Fruit fly (Drosophila melanogaster) whole organism, embryonic: Measurements from ENCODE around the gene CG46459.
A peak's percentile ranks its signal among the peaks of the same experiment; 100 is the strongest.

Source experiments
- Aef1 ChIP-seq: fragments of 200-800 bp; sonication (Bioruptor generic); IDR thresholded peaks from 3 replicates; pipeline ENCODE4 v1.3.6; 2022; ENCODE audit warnings: missing biosample characterization, missing genetic modification characterization
- Antp ChIP-seq: fragments of 200-800 bp; sonication (Bioruptor generic); optimal IDR thresholded peaks from 3 replicates; lab custom pipeline; 2016; ENCODE audit warnings: missing biosample characterization, missing genetic modification characterization
- CG10147 ChIP-seq: fragments of 200-800 bp; sonication (Bioruptor generic); optimal IDR thresholded peaks from 2 replicates; lab custom pipeline; 2019; ENCODE audit warnings: missing biosample characterization, mild to moderate bottlenecking, missing genetic modification characterization, moderate library complexity
- CG12391 ChIP-seq: fragments of 200-800 bp; sonication (Bioruptor generic); optimal IDR thresholded peaks from 3 replicates; lab custom pipeline; 2018; ENCODE audit warnings: missing biosample characterization, mild to moderate bottlenecking, missing genetic modification characterization, moderate library complexity
- CG1602 ChIP-seq: fragments of 200-800 bp; sonication (Bioruptor generic); optimal IDR thresholded peaks from 3 replicates; lab custom pipeline; 2016; ENCODE audit warnings: missing biosample characterization, missing genetic modification characterization
- CG16815 ChIP-seq: fragments of 200-800 bp; sonication (Bioruptor generic); optimal IDR thresholded peaks from 3 replicates; lab custom pipeline; 2017; ENCODE audit warnings: missing biosample characterization, mild to moderate bottlenecking, missing genetic modification characterization
- CG30403 ChIP-seq: fragments of 200-800 bp; sonication (Bioruptor generic); optimal IDR thresholded peaks from 3 replicates; lab custom pipeline; 2016; ENCODE audit warnings: missing biosample characterization, missing genetic modification characterization
- CG30431 ChIP-seq: fragments of 200-800 bp; sonication (Bioruptor generic); optimal IDR thresholded peaks from 2 replicates; lab custom pipeline; 2017; ENCODE audit warnings: missing biosample characterization, missing genetic modification characterization
- CG3065 ChIP-seq: fragments of 200-800 bp; sonication (Bioruptor generic); optimal IDR thresholded peaks from 2 replicates; lab custom pipeline; 2016; ENCODE audit warnings: missing biosample characterization, missing genetic modification characterization
- CG3163 ChIP-seq: fragments of 200-800 bp; sonication (Bioruptor generic); optimal IDR thresholded peaks from 3 replicates; lab custom pipeline; 2016; ENCODE audit warnings: missing biosample characterization, missing genetic modification characterization
- CG34224 ChIP-seq: fragments of 200-800 bp; sonication (Bioruptor generic); IDR thresholded peaks from 3 replicates; pipeline ENCODE4 v1.3.6; 2022; ENCODE audit warnings: missing biosample characterization, missing genetic modification characterization; ENCODE audit not compliant: partially characterized antibody
- CG3726 ChIP-seq: fragments of 200-800 bp; sonication (Bioruptor generic); IDR thresholded peaks from 3 replicates; pipeline ENCODE4, ENCODE4 v1.3.6; 2022; ENCODE audit warnings: missing biosample characterization, missing genetic modification characterization
- CG4424 ChIP-seq: fragments of 200-800 bp; sonication (Bioruptor generic); optimal IDR thresholded peaks from 3 replicates; lab custom pipeline; 2016; ENCODE audit warnings: missing biosample characterization, missing genetic modification characterization
- CG6813 ChIP-seq: fragments of 200-800 bp; sonication (Bioruptor generic); optimal IDR thresholded peaks from 2 replicates; lab custom pipeline; 2017; ENCODE audit warnings: missing biosample characterization, missing genetic modification characterization, mild to moderate bottlenecking, moderate library complexity, missing genetic modification reagents
- CG7357 ChIP-seq: fragments of 200-800 bp; sonication (Bioruptor generic); IDR thresholded peaks from 3 replicates; pipeline ENCODE4 v1.3.6; 2022; ENCODE audit warnings: missing biosample characterization, missing genetic modification characterization
- CG7556 ChIP-seq: fragments of 200-800 bp; sonication (Bioruptor generic); optimal IDR thresholded peaks from 2 replicates; lab custom pipeline; 2017; ENCODE audit warnings: missing biosample characterization, mild to moderate bottlenecking, missing genetic modification characterization
- CG8281 ChIP-seq: fragments of 200-800 bp; sonication (Bioruptor generic); optimal IDR thresholded peaks from 2 replicates; lab custom pipeline; 2018; ENCODE audit warnings: missing biosample characterization, mild to moderate bottlenecking, missing genetic modification characterization, moderate library complexity
- CG8388 ChIP-seq: fragments of 200-800 bp; sonication (Bioruptor generic); optimal IDR thresholded peaks from 2 replicates; lab custom pipeline; 2019; ENCODE audit warnings: missing biosample characterization, mild to moderate bottlenecking, missing genetic modification characterization, moderate library complexity
- CG9876 ChIP-seq: fragments of 200-800 bp; sonication (Bioruptor generic); optimal IDR thresholded peaks from 2 replicates; lab custom pipeline; 2016; ENCODE audit warnings: missing biosample characterization, missing genetic modification characterization
- CHES-1-like ChIP-seq: fragments of 200-800 bp; sonication (Bioruptor generic); optimal IDR thresholded peaks from 2 replicates; lab custom pipeline; 2016; ENCODE audit warnings: missing biosample characterization, missing genetic modification characterization
- CoRest ChIP-seq: fragments of 200-800 bp; sonication (Bioruptor generic); optimal IDR thresholded peaks from 3 replicates; lab custom pipeline; 2018; ENCODE audit warnings: missing biosample characterization, mild to moderate bottlenecking, missing genetic modification characterization, moderate library complexity
- D19A ChIP-seq: fragments of 200-800 bp; optimal IDR thresholded peaks from 3 replicates; lab custom pipeline; 2019; ENCODE audit warnings: missing biosample characterization, mild to moderate bottlenecking, missing genetic modification characterization, moderate library complexity
- Drgx ChIP-seq: fragments of 200-800 bp; sonication (Bioruptor generic); IDR thresholded peaks from 2 replicates; pipeline ENCODE4 v1.3.6; 2022; ENCODE audit warnings: missing biosample characterization, missing genetic modification characterization
- ERR ChIP-seq: fragments of 200-800 bp; sonication (Bioruptor generic); optimal IDR thresholded peaks from 2 replicates; lab custom pipeline; 2016; ENCODE audit warnings: missing biosample characterization, missing genetic modification characterization
- Hr39 ChIP-seq: fragments of >200 bp; optimal IDR thresholded peaks from 2 replicates; lab custom pipeline; 2017
- Hr78 ChIP-seq, 2 experiments: fragments of 200-800 bp in 1 of 2; fragments of >200 bp in 1 of 2; sonication (Bioruptor generic) in 1 of 2; optimal IDR thresholded peaks; 2 replicates each; lab custom pipeline; 2017 to 2019; ENCODE audit warnings: missing biosample characterization in 2 of 2, missing genetic modification characterization in 2 of 2, mild to moderate bottlenecking in 1 of 2, moderate library complexity in 1 of 2
- MTF-1 ChIP-seq: fragments of 200-800 bp; sonication (Bioruptor generic); optimal IDR thresholded peaks from 2 replicates; lab custom pipeline; 2018; ENCODE audit warnings: missing biosample characterization, mild to moderate bottlenecking, missing genetic modification characterization, borderline replicate concordance
- Nf-YB ChIP-seq: fragments of 200-800 bp; sonication (Bioruptor generic); optimal IDR thresholded peaks from 3 replicates; lab custom pipeline; 2019; ENCODE audit warnings: missing biosample characterization, mild to moderate bottlenecking, missing genetic modification characterization, moderate library complexity
- Ravus ChIP-seq: fragments of 200-800 bp; sonication (Bioruptor generic); IDR thresholded peaks from 2 replicates; pipeline ENCODE4 v1.3.6; 2022; ENCODE audit warnings: missing biosample characterization, missing genetic modification characterization
- Xrp1 ChIP-seq: fragments of 200-800 bp; sonication (Bioruptor generic); IDR thresholded peaks from 2 replicates; pipeline ENCODE4 v1.3.6; 2022; ENCODE audit warnings: missing biosample characterization, missing genetic modification characterization
- chm ChIP-seq: fragments of 200-800 bp; sonication (Bioruptor generic); IDR thresholded peaks from 2 replicates; pipeline ENCODE4 v1.3.6; 2022; ENCODE audit warnings: missing biosample characterization, missing genetic modification characterization
- ci ChIP-seq: fragments of 200-800 bp; sonication (Bioruptor generic); IDR thresholded peaks from 3 replicates; pipeline ENCODE4 v1.3.6; 2022; ENCODE audit warnings: missing biosample characterization, missing genetic modification characterization
- gfzf ChIP-seq: fragments of 200-800 bp; sonication (Bioruptor generic); optimal IDR thresholded peaks from 2 replicates; lab custom pipeline; 2016; ENCODE audit warnings: missing biosample characterization, mild to moderate bottlenecking, missing genetic modification characterization, moderate library complexity
- ken ChIP-seq: fragments of 200-800 bp; sonication (Bioruptor generic); IDR thresholded peaks from 3 replicates; pipeline ENCODE4 v1.3.6; 2022; ENCODE audit warnings: missing biosample characterization, missing genetic modification characterization
- lilli ChIP-seq: fragments of 200-800 bp; sonication (Bioruptor generic); optimal IDR thresholded peaks from 3 replicates; lab custom pipeline; 2016; ENCODE audit warnings: missing biosample characterization, missing genetic modification characterization
- maf-S ChIP-seq: fragments of 200-800 bp; sonication (Bioruptor generic); optimal IDR thresholded peaks from 2 replicates; lab custom pipeline; 2016; ENCODE audit warnings: missing biosample characterization, missing genetic modification characterization
- nmo ChIP-seq: fragments of 200-800 bp; sonication (Bioruptor generic); optimal IDR thresholded peaks from 2 replicates; lab custom pipeline; 2018; ENCODE audit warnings: missing biosample characterization, mild to moderate bottlenecking, missing genetic modification characterization, moderate library complexity
- phol ChIP-seq: fragments of 200-800 bp; sonication (Bioruptor generic); optimal IDR thresholded peaks from 3 replicates; lab custom pipeline; 2018; ENCODE audit warnings: missing biosample characterization, mild to moderate bottlenecking, missing genetic modification characterization, moderate library complexity
- prd ChIP-seq, 3 experiments: fragments of >200 bp in 2 of 3; fragments of 200-800 bp in 1 of 3; sonication (Bioruptor generic) in 1 of 3; optimal IDR thresholded peaks in 2 of 3; IDR thresholded peaks in 1 of 3; 2 replicates in 2 of 3; 3 replicates in 1 of 3; pipeline versions ENCODE4 v1.3.6 to Lab custom; 2017 to 2022; ENCODE audit warnings: missing biosample characterization in 1 of 3, missing genetic modification characterization in 1 of 3
- salm ChIP-seq: fragments of 200-800 bp; sonication (Bioruptor generic); optimal IDR thresholded peaks from 2 replicates; lab custom pipeline; 2018; ENCODE audit warnings: missing biosample characterization, mild to moderate bottlenecking, missing genetic modification characterization
- sc ChIP-seq, 3 experiments: fragments of >200 bp in 2 of 3; fragments of 200-800 bp in 1 of 3; sonication (Bioruptor generic) in 1 of 3; optimal IDR thresholded peaks; 2 replicates in 2 of 3; 3 replicates in 1 of 3; lab custom pipeline; 2017; ENCODE audit warnings: mild to moderate bottlenecking in 1 of 3, missing biosample characterization in 1 of 3, missing genetic modification characterization in 1 of 3, missing genetic modification reagents in 1 of 3
- sens ChIP-seq: fragments of 200-800 bp; sonication (Bioruptor generic); peaks from one replicate; lab custom pipeline; 2016; ENCODE audit warnings: missing biosample characterization, missing genetic modification characterization
- slbo ChIP-seq: fragments of 200-800 bp; sonication (Bioruptor generic); IDR thresholded peaks from 2 replicates; pipeline ENCODE4 v1.3.6; 2022; ENCODE audit warnings: missing biosample characterization, missing genetic modification characterization
- so ChIP-seq: fragments of 200-800 bp; sonication (Bioruptor generic); IDR thresholded peaks from 3 replicates; pipeline ENCODE4 v1.3.6; 2022; ENCODE audit warnings: missing biosample characterization, missing genetic modification characterization
- tin ChIP-seq: fragments of 200-800 bp; sonication (Bioruptor generic); optimal IDR thresholded peaks from 3 replicates; lab custom pipeline; 2016; ENCODE audit warnings: missing biosample characterization, missing genetic modification characterization
- tio ChIP-seq: fragments of 200-800 bp; sonication (Bioruptor generic); optimal IDR thresholded peaks from 2 replicates; lab custom pipeline; 2017; ENCODE audit warnings: missing biosample characterization, missing genetic modification characterization, inconsistent platforms
- tll ChIP-seq, 2 experiments: fragments of 200-800 bp in 1 of 2; fragments of >200 bp in 1 of 2; sonication (Bioruptor generic) in 1 of 2; optimal IDR thresholded peaks; 2 replicates each; lab custom pipeline; 2017 to 2019; ENCODE audit warnings: missing biosample characterization in 2 of 2, missing genetic modification characterization in 2 of 2, mild to moderate bottlenecking in 1 of 2, moderate library complexity in 1 of 2
- tx ChIP-seq: fragments of 200-800 bp; sonication (Bioruptor generic); optimal IDR thresholded peaks from 2 replicates; lab custom pipeline; 2016; ENCODE audit warnings: missing biosample characterization, missing genetic modification characterization
- unc-4 ChIP-seq: fragments of 200-800 bp; sonication (Bioruptor generic); IDR thresholded peaks from 2 replicates; pipeline ENCODE4 v1.3.6; 2022; ENCODE audit warnings: missing biosample characterization, missing genetic modification characterization; ENCODE audit not compliant: partially characterized antibody

CG46459 gene

DNA sequence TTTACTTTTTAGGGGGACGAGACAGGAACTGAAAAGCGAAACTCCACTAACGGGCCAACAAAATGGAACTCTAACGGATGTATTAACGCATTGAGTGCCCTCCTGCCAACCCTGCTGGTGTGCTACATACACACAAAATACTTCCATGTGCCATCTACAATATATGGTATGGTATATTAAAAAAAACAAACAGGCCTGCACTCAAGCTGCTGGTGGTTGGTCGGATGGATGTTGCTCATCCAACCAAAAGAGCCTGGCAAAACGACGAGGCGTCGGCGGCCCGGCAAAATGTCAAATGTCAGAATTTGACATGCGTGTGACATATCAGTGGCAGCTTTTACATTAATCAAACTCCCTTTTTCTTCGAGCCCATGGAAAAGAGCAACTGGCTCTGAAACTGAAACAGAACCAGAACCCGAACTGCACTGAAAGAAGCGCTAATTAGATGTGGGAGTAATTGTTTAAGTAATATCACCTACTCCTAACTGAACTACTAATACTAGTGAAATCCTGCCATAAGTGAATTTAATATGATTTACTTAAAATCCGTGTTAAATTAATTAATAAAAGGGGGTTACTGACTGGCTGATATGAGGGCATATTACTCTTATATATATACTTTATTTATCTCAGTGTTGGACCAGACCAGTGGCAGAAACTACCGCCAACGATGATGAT, 45.7 kb upstream of the CG46459 start (continued):
- TF ChIP-seq CG34224 (GFP tag; lab: Robert Waterston, UW) (no peak), lilli (GFP tag; lab: Kevin White, UChicago) (no peak), phol (tag; lab: Kevin White, UChicago) (peak; percentile 49), CHES-1-like (no peak), slbo (GFP tag; lab: Robert Waterston, UW) (no peak), chm (no peak), CG3163 (no peak), salm (no peak), Nf-YB (GFP tag; lab: Kevin White, UChicago) (peak; percentile 67), CG16815 (GFP tag; lab: Kevin White, UChicago) (peak; percentile 37), CoRest (tag; lab: Kevin White, UChicago) (peak; percentile 2), tx (GFP tag; lab: Kevin White, UChicago) (no peak), tll (GFP tag; optimal IDR thresholded peaks at IDR 0.05; lab: Kevin White, UChicago) (no peak), Hr78 (GFP tag; optimal IDR thresholded peaks at IDR 0.05; lab: Kevin White, UChicago) (no peak), so (0 out of 3 replicates have a peak, but pooled peaks have one; percentile 28), Drgx (GFP tag; lab: Robert Waterston, UW) (no peak), CG10147 (GFP tag; lab: Kevin White, UChicago) (no peak), CG4424 (GFP tag; lab: Kevin White, UChicago) (peak; percentile 19), Aef1 (GFP tag; lab: Robert Waterston, UW) (no peak), sens (GFP tag; lab: Kevin White, UChicago) (peak; percentile 87), tin (peak; percentile 4), sc (optimal IDR thresholded peaks at IDR 0.05; lab: Kevin White, UChicago) (no peak), sc (GFP tag; optimal IDR thresholded peaks at IDR 0.05; lab: Kevin White, UChicago) (peak; percentile 13), nmo (GFP tag; lab: Kevin White, UChicago) (peak; percentile 24), tio (GFP tag; lab: Kevin White, UChicago) (no peak), CG7556 (GFP tag; lab: Kevin White, UChicago) (peak; percentile 14), unc-4 (GFP tag; lab: Robert Waterston, UW) (no peak), CG7357 (GFP tag; lab: Robert Waterston, UW) (no peak), ERR (GFP tag; lab: Kevin White, UChicago) (no peak), Hr39 (lab: Kevin White, UChicago) (no peak), CG30431 (GFP tag; lab: Kevin White, UChicago) (no peak), MTF-1 (GFP tag; lab: Kevin White, UChicago) (no peak), ci (GFP tag; lab: Robert Waterston, UW) (no peak), maf-S (GFP tag; lab: Kevin White, UChicago) (no peak), CG3065 (GFP tag; lab: Kevin White, UChicago) (no peak), gfzf (GFP tag; lab: Kevin White, UChicago) (no peak), CG6813 (GFP tag; lab: Kevin White, UChicago) (no peak), ken (no peak), CG3726 (GFP tag; lab: Robert Waterston, UW) (no peak), CG8388 (peak; percentile 10), CG1602 (GFP tag; lab: Kevin White, UChicago) (peak; percentile 7), prd (optimal IDR thresholded peaks at IDR 0.05; lab: Kevin White, UChicago) (no peak), prd (GFP tag; IDR thresholded peaks at IDR 0.05; lab: Robert Waterston, UW) (peak; percentile 47; the same call in 2 of the 3 replicates), CG12391 (tag; lab: Kevin White, UChicago) (peak; percentile 42), CG8281 (no peak), Ravus (GFP tag; lab: Robert Waterston, UW) (no peak), CG9876 (GFP tag; lab: Kevin White, UChicago) (no peak), CG30403 (GFP tag; lab: Kevin White, UChicago) (peak; percentile 25), D19A (tag; lab: Kevin White, UChicago) (peak; percentile 12), Antp (GFP tag; lab: Kevin White, UChicago) (no peak), Xrp1 (peak; percentile 71)
